Worm (Caenorhabditis elegans) whole organism, mixed stage, embryonic: ENCODE data around the gene egl-9.
A peak's percentile ranks its signal among the peaks of the same experiment; 100 is the strongest.

Experiments used
- M03D4.4 ChIP-seq: sonication (generic microtip); optimal IDR thresholded peaks from 2 replicates; lab custom pipeline; 2017; ENCODE audit warnings: mild to moderate bottlenecking, missing genetic modification characterization, missing compliant biosample characterization
- bed-3 ChIP-seq: fragments of 200-800 bp; sonication (Bioruptor generic); optimal IDR thresholded peaks from 3 replicates; lab custom pipeline; 2018; ENCODE audit warnings: mild to moderate bottlenecking, missing genetic modification characterization, moderate library complexity, missing compliant biosample characterization
- blmp-1 ChIP-seq: fragments of 150-350 bp; optimal IDR thresholded peaks from 2 replicates; lab custom pipeline; 2014; ENCODE audit warnings: missing biosample characterization, missing genetic modification characterization
- ceh-39 ChIP-seq: fragments of 150-350 bp; optimal IDR thresholded peaks from 2 replicates; lab custom pipeline; 2014; ENCODE audit warnings: missing biosample characterization, missing genetic modification characterization
- ceh-43 ChIP-seq: fragments of 200-800 bp; sonication (Bioruptor generic); optimal IDR thresholded peaks from 2 replicates; lab custom pipeline; 2018; ENCODE audit warnings: mild to moderate bottlenecking, missing genetic modification characterization, moderate library complexity, missing compliant biosample characterization
- ceh-83 ChIP-seq: fragments of 200-800 bp; sonication (Bioruptor generic); optimal IDR thresholded peaks from 2 replicates; lab custom pipeline; 2018; ENCODE audit warnings: mild to moderate bottlenecking, missing genetic modification characterization, missing compliant biosample characterization
- ces-1 ChIP-seq: fragments of 150-350 bp; optimal IDR thresholded peaks from 2 replicates; lab custom pipeline; 2014; ENCODE audit warnings: missing biosample characterization, missing genetic modification reagents, missing genetic modification characterization
- cnd-1 ChIP-seq: fragments of 200-800 bp; sonication (Bioruptor generic); optimal IDR thresholded peaks from 2 replicates; lab custom pipeline; 2018; ENCODE audit warnings: mild to moderate bottlenecking, missing genetic modification characterization, missing compliant biosample characterization
- drap-1 ChIP-seq: fragments of 200-800 bp; sonication (Bioruptor generic); optimal IDR thresholded peaks from 3 replicates; lab custom pipeline; 2018; ENCODE audit warnings: mild to moderate bottlenecking, missing genetic modification characterization, missing compliant biosample characterization
- elt-1 ChIP-seq: sonication (generic microtip); optimal IDR thresholded peaks from 2 replicates; lab custom pipeline; 2017; ENCODE audit warnings: missing genetic modification characterization, mild to moderate bottlenecking, missing compliant biosample characterization, antibody characterized with exemption, moderate library complexity, borderline replicate concordance; ENCODE audit not compliant: insufficient read depth
- elt-3 ChIP-seq: fragments of 150-350 bp; optimal IDR thresholded peaks from 2 replicates; lab custom pipeline; 2014; ENCODE audit warnings: missing biosample characterization, missing genetic modification characterization
- flh-1 ChIP-seq: fragments of 200-800 bp; sonication (Bioruptor generic); optimal IDR thresholded peaks from 2 replicates; lab custom pipeline; 2018; ENCODE audit warnings: mild to moderate bottlenecking, missing genetic modification characterization, moderate library complexity, missing compliant biosample characterization
- ham-2 ChIP-seq: fragments of 200-800 bp; sonication (Bioruptor generic); optimal IDR thresholded peaks from 2 replicates; lab custom pipeline; 2018; ENCODE audit warnings: mild to moderate bottlenecking, missing genetic modification characterization, missing compliant biosample characterization
- hlh-1 ChIP-seq: fragments of 150-350 bp; optimal IDR thresholded peaks from 2 replicates; lab custom pipeline; 2014; ENCODE audit warnings: missing biosample characterization, missing genetic modification reagents, missing genetic modification characterization
- lin-13 ChIP-seq: fragments of 150-350 bp; optimal IDR thresholded peaks from 2 replicates; lab custom pipeline; 2014; ENCODE audit warnings: missing biosample characterization, missing genetic modification characterization
- lin-32 ChIP-seq: fragments of 200-800 bp; sonication (Bioruptor generic); optimal IDR thresholded peaks from 2 replicates; lab custom pipeline; 2018; ENCODE audit warnings: mild to moderate bottlenecking, missing genetic modification characterization, missing compliant biosample characterization
- lsy-2 ChIP-seq: fragments of 150-350 bp; optimal IDR thresholded peaks from 2 replicates; lab custom pipeline; 2014; ENCODE audit warnings: missing biosample characterization, missing genetic modification characterization
- mab-5 ChIP-seq: fragments of 150-350 bp; optimal IDR thresholded peaks from 2 replicates; lab custom pipeline; 2014; ENCODE audit warnings: missing biosample characterization, missing genetic modification characterization
- mep-1 ChIP-seq: fragments of 150-350 bp; optimal IDR thresholded peaks from 2 replicates; lab custom pipeline; 2017; ENCODE audit warnings: missing biosample characterization, missing genetic modification reagents, missing genetic modification characterization, inconsistent platforms
- mls-2 ChIP-seq: sonication (generic microtip); optimal IDR thresholded peaks from 2 replicates; lab custom pipeline; 2016; ENCODE audit warnings: mild to moderate bottlenecking, missing genetic modification characterization, moderate library complexity, missing compliant biosample characterization
- nhr-12 ChIP-seq: fragments of 150-350 bp; optimal IDR thresholded peaks from 2 replicates; lab custom pipeline; 2014; ENCODE audit warnings: missing biosample characterization, missing genetic modification characterization
- nhr-2 ChIP-seq: fragments of 150-350 bp; optimal IDR thresholded peaks from 2 replicates; lab custom pipeline; 2014; ENCODE audit warnings: missing biosample characterization, missing genetic modification characterization
- nhr-237 ChIP-seq: fragments of 150-350 bp; optimal IDR thresholded peaks from 2 replicates; lab custom pipeline; 2014; ENCODE audit warnings: missing biosample characterization, missing genetic modification characterization
- nhr-28 ChIP-seq: fragments of 150-350 bp; optimal IDR thresholded peaks from 2 replicates; lab custom pipeline; 2014; ENCODE audit warnings: missing biosample characterization, missing genetic modification characterization
- nhr-76 ChIP-seq: sonication (generic microtip); optimal IDR thresholded peaks from 2 replicates; lab custom pipeline; 2017; ENCODE audit warnings: missing biosample characterization, missing genetic modification characterization
- pha-4 ChIP-seq: fragments of 150-350 bp; optimal IDR thresholded peaks from 2 replicates; lab custom pipeline; 2018; ENCODE audit warnings: missing biosample characterization, missing genetic modification reagents, missing genetic modification characterization
- sem-2 ChIP-seq: fragments of 200-800 bp; sonication (Bioruptor generic); optimal IDR thresholded peaks from 2 replicates; lab custom pipeline; 2018; ENCODE audit warnings: mild to moderate bottlenecking, missing genetic modification characterization, missing compliant biosample characterization
- snpc-4 ChIP-seq: fragments of 150-350 bp; optimal IDR thresholded peaks from 2 replicates; lab custom pipeline; 2014; ENCODE audit warnings: missing biosample characterization, missing genetic modification characterization
- sptf-1 ChIP-seq: sonication (generic microtip); optimal IDR thresholded peaks from 2 replicates; lab custom pipeline; 2017; ENCODE audit warnings: mild to moderate bottlenecking, missing genetic modification characterization, moderate library complexity, missing compliant biosample characterization
- tbx-8 ChIP-seq: fragments of 200-800 bp; sonication (Bioruptor generic); optimal IDR thresholded peaks from 2 replicates; lab custom pipeline; 2018; ENCODE audit warnings: mild to moderate bottlenecking, missing genetic modification characterization, moderate library complexity, missing compliant biosample characterization
- unc-120 ChIP-seq: sonication (generic microtip); optimal IDR thresholded peaks from 2 replicates; lab custom pipeline; 2017; ENCODE audit warnings: missing genetic modification characterization, missing compliant biosample characterization; ENCODE audit not compliant: poor library complexity, severe bottlenecking
- unc-39 ChIP-seq: fragments of 150-350 bp; optimal IDR thresholded peaks from 2 replicates; lab custom pipeline; 2014; ENCODE audit warnings: missing biosample characterization, missing genetic modification characterization
- unc-62 ChIP-seq: fragments of 150-350 bp; optimal IDR thresholded peaks from 2 replicates; lab custom pipeline; 2014; ENCODE audit warnings: missing biosample characterization, missing genetic modification reagents, missing genetic modification characterization
- zip-8 ChIP-seq: fragments of 150-350 bp; optimal IDR thresholded peaks from 2 replicates; lab custom pipeline; 2014; ENCODE audit warnings: missing biosample characterization, missing genetic modification characterization
- ztf-11 ChIP-seq: fragments of 150-350 bp; optimal IDR thresholded peaks from 2 replicates; lab custom pipeline; 2014; ENCODE audit warnings: missing biosample characterization, missing genetic modification characterization

Gene egl-9

DNA sequence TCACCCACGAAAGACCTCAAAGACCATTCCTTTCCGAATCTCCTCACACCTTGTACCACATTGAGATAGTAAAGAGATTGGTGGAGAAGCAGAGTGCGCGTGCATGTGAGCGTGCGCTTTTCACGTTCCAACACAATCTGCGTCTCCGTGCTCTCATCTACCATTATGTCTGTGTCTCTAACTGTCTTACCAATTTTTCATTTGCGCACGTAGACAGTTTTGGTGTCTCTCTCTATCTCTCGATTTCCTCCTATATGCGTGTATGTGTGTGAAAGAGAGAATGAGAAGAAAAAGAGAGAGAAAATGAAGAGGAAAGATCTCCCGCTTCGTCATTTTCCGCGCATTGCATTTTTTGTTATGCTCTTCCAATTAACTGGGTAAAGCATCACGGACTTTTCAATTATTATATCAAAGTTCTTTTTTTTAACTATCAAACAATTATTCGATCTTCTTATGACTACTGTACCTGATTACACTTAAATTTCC, 1.7 kb upstream of the egl-9 start:
- TF ChIP-seq ceh-39 (peak; percentile 89), nhr-2 (tag; lab: Kevin White, UChicago) (peak; percentile 59), unc-62 (peak; percentile 84), lin-13 (peak; percentile 68), sem-2 (no peak), snpc-4 (no peak), pha-4 (peak; percentile 94), mep-1 (tag; lab: Kevin White, UChicago) (peak; percentile 95), mls-2 (peak; percentile 78), drap-1 (GFP tag; lab: Kevin White, UChicago) (peak; percentile 33), elt-3 (peak; percentile 58), nhr-237 (peak; percentile 96), unc-120 (tag; lab: Kevin White, UChicago) (peak; percentile 96), cnd-1 (tag; lab: Kevin White, UChicago) (peak; percentile 60), tbx-8 (no peak), ham-2 (GFP tag; lab: Kevin White, UChicago) (peak; percentile 89), sptf-1 (peak; percentile 60), elt-1 (tag; lab: Kevin White, UChicago) (peak; percentile 65), flh-1 (GFP tag; lab: Kevin White, UChicago) (no peak), nhr-28 (peak; percentile 2), hlh-1 (tag; lab: Kevin White, UChicago) (peak; percentile 54), ceh-43 (GFP tag; lab: Kevin White, UChicago) (no peak), ztf-11 (tag; lab: Kevin White, UChicago) (peak; percentile 55), zip-8 (tag; lab: Kevin White, UChicago) (no peak), M03D4.4 (peak; percentile 69), bed-3 (no peak), mab-5 (tag; lab: Kevin White, UChicago) (no peak), blmp-1 (tag; lab: Kevin White, UChicago) (no peak), nhr-76 (tag; lab: Kevin White, UChicago) (no peak), ces-1 (GFP tag; lab: Kevin White, UChicago) (peak; percentile 90), lsy-2 (tag; lab: Kevin White, UChicago) (peak; percentile 77), ceh-83 (GFP tag; lab: Kevin White, UChicago) (peak; percentile 8), unc-39 (tag; lab: Kevin White, UChicago) (no peak), nhr-12 (tag; lab: Kevin White, UChicago) (no peak), lin-32 (GFP tag; lab: Kevin White, UChicago) (no peak)

DNA sequence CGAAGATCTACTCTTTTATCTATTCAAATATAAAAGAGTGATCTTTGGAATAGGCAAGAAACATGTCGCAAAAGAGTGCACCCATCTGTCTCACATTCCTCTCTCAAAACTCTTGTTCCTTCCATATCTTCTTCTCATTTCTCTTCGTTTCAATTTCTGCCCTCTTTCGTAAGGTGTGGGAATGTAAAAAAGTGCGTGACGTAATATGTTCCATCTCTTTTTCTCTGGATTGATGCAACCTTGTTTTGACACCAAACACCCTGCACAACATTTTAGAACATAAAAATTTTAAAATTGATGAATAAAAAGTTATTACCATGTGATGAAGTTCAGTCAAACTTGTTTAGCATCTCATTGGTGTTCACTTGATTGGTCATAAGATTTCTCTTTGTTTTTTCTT, 1.2 kb upstream of the egl-9 start:
- TF ChIP-seq zip-8 (tag; lab: Kevin White, UChicago) = peak; percentile 67
- no peak for TF ChIP-seq elt-1 (tag; lab: Kevin White, UChicago)

DNA sequence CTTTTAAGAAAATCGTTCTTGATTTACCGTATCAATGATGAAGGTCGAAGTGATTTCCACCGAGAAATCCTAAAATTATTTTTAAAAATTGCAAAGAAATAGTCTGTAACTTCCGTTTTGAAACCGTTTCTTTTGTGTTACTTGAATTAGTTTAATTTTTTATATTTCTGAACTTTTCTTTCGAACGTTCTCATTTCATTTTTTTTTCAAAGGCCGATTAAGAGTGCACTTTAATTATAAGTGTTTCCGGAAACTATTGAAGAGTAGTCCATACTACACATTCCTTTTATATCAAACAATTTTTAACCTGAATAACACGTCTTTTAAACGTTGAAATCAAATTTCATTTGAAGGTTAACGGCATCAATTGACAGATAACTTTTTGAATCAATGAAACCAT, 658 bp upstream of the egl-9 start:
- TF ChIP-seq ham-2 (GFP tag; lab: Kevin White, UChicago) (no peak), mls-2 (no peak), blmp-1 (tag; lab: Kevin White, UChicago) (no peak), lin-13 (no peak), ceh-83 (GFP tag; lab: Kevin White, UChicago) (no peak), M03D4.4 (no peak), sem-2 (no peak), ztf-11 (tag; lab: Kevin White, UChicago) (no peak), nhr-12 (tag; lab: Kevin White, UChicago) (no peak), elt-1 (tag; lab: Kevin White, UChicago) (no peak)
- TF ChIP-seq, all 35 proteins: peak for 0

- no peak for TF ChIP-seq ztf-11 (tag; lab: Kevin White, UChicago)
- TF ChIP-seq unc-62 = no peak
- TF ChIP-seq lin-32 (GFP tag; lab: Kevin White, UChicago) = no peak
- TF ChIP-seq lin-13 = no peak
- TF ChIP-seq cnd-1 (tag; lab: Kevin White, UChicago) = no peak
- no peak for TF ChIP-seq snpc-4
- no peak for TF ChIP-seq nhr-12 (tag; lab: Kevin White, UChicago)
- TF ChIP-seq drap-1 (GFP tag; lab: Kevin White, UChicago) = no peak
- TF ChIP-seq flh-1 (GFP tag; lab: Kevin White, UChicago) = no peak
- TF ChIP-seq zip-8 (tag; lab: Kevin White, UChicago) = no peak
- TF ChIP-seq ham-2 (GFP tag; lab: Kevin White, UChicago) = no peak
- TF ChIP-seq mab-5 (tag; lab: Kevin White, UChicago) = no peak
Observed at ce11 chrV:10468709-10469108, 392 bp downstream of the egl-9 start.
